Worm (Caenorhabditis elegans) whole organism, late embryonic: ENCODE data around the gene F37C4.4.

Experiments
- Y22D7AL.16 ChIP-seq: sonication (generic microtip); optimal IDR thresholded peaks from 2 replicates; lab custom pipeline; 2016; ENCODE audit warnings: missing genetic modification characterization, missing compliant biosample characterization
- eyg-1 ChIP-seq: sonication (generic microtip); optimal IDR thresholded peaks from 2 replicates; lab custom pipeline; 2016; ENCODE audit warnings: missing genotype, missing genetic modification characterization, missing compliant biosample characterization
- hlh-30 ChIP-seq: sonication (generic microtip); optimal IDR thresholded peaks from 2 replicates; lab custom pipeline; 2017; ENCODE audit warnings: antibody characterized with exemption, missing genetic modification characterization, missing compliant biosample characterization; ENCODE audit not compliant: insufficient read depth
- hlh-6 ChIP-seq: sonication (generic microtip); optimal IDR thresholded peaks from 2 replicates; lab custom pipeline; 2016; ENCODE audit warnings: missing genotype, missing genetic modification characterization, missing compliant biosample characterization
- odd-2 ChIP-seq: sonication (generic microtip); optimal IDR thresholded peaks from 2 replicates; lab custom pipeline; 2017; ENCODE audit warnings: antibody characterized with exemption, mild to moderate bottlenecking, missing genetic modification characterization, missing compliant biosample characterization

DNA sequence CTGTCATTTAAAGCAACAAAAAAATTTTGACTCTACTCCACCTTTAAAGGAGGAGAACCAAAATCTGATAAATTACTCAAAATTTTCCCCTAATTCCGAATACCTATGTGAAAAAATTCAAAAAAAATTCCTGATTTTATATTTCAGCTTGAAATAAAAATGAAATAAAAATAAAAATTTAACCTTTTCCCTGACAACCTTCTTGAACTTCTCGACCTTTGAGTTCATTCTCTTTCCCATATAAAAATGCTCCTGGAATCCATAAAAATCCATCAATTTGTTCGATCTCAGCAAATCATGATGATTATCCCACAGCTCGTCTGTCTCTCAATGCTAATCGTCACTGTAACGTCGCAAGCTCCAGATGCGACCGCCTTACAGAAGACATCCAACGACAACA is 35.8 kb downstream of the F37C4.4 start, which contains the start of gene F56D6.6:
- TF ChIP-seq eyg-1 (tag; lab: Kevin White, UChicago) (no peak), odd-2 (tag; lab: Kevin White, UChicago) (no peak), Y22D7AL.16 (tag; lab: Kevin White, UChicago) (no peak), hlh-6 (tag; lab: Kevin White, UChicago) (no peak), hlh-30 (tag; lab: Kevin White, UChicago) (no peak)
